Worm (Caenorhabditis elegans) whole organism, L3 larva: ENCODE measurements around the gene H40L08.7.

Experiments
- R02D3.7 ChIP-seq: fragments of 150-350 bp; optimal IDR thresholded peaks from 2 replicates; lab custom pipeline; 2014; ENCODE audit warnings: missing biosample characterization, missing genetic modification characterization
- ZK546.5 ChIP-seq: sonication (generic microtip); optimal IDR thresholded peaks from 2 replicates; lab custom pipeline; 2017; ENCODE audit warnings: missing biosample characterization, missing genetic modification characterization
- aly-2 ChIP-seq: fragments of 150-350 bp; optimal IDR thresholded peaks from 2 replicates; lab custom pipeline; 2014; ENCODE audit warnings: missing biosample characterization, missing genetic modification characterization
- ceh-9 ChIP-seq: sonication (generic microtip); optimal IDR thresholded peaks from 2 replicates; lab custom pipeline; 2018; ENCODE audit warnings: missing biosample characterization, missing genetic modification characterization
- elt-3 ChIP-seq, 3 experiments: fragments of 150-350 bp in 1 of 3; sonication (generic microtip) in 2 of 3; optimal IDR thresholded peaks; 2 replicates in 2 of 3; 4 replicates in 1 of 3; lab custom pipeline; 2014 to 2017; ENCODE audit warnings: missing biosample characterization in 3 of 3, missing genetic modification characterization in 3 of 3
- fkh-10 ChIP-seq: sonication (generic microtip); optimal IDR thresholded peaks from 2 replicates; lab custom pipeline; 2017; ENCODE audit warnings: missing biosample characterization, missing genetic modification reagents, missing genetic modification characterization
- jun-1 ChIP-seq: fragments of 150-350 bp; optimal IDR thresholded peaks from 2 replicates; lab custom pipeline; 2014; ENCODE audit warnings: missing biosample characterization, missing genetic modification reagents, missing genetic modification characterization
- lin-15B ChIP-seq: fragments of 150-350 bp; optimal IDR thresholded peaks from 2 replicates; lab custom pipeline; 2014; ENCODE audit warnings: missing biosample characterization, missing genetic modification characterization
- unc-62 ChIP-seq: fragments of 150-350 bp; sonication (generic microtip); optimal IDR thresholded peaks from 4 replicates; lab custom pipeline; 2014; ENCODE audit warnings: missing biosample characterization, missing genetic modification reagents, missing genetic modification characterization

DNA sequence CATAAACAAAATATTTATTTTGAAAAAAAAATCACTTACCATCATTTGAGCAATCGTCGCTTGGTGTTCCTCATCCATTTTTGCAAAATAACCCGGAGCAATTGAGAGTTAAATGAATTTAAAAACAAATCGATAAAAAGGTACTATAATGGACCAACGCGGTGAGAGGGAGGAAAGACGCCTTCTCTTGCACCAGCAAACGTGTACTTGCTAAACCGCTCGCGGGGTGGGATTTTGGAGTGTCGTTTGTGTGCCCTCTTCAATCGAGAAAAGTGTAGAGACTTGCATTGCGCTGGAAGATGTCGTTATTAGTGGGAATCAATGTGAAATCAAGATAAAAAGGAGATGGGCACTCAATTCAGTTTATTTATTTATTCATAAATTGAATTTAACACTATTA, 6.3 kb upstream of the H40L08.7 start, which contains the start of gene H40L08.1:
- no peak for TF ChIP-seq ZK546.5 (tag; lab: Kevin White, UChicago)
- no peak for TF ChIP-seq elt-3 (tag; optimal IDR thresholded peaks at IDR 0.05; lab: Kevin White, UChicago)
- TF ChIP-seq fkh-10 (GFP tag; lab: Kevin White, UChicago): no peak
- TF ChIP-seq R02D3.7 (tag; lab: Kevin White, UChicago): no peak
- no peak for TF ChIP-seq lin-15B (tag; lab: Kevin White, UChicago)
- no peak for TF ChIP-seq aly-2
- TF ChIP-seq ceh-9: no peak
- TF ChIP-seq jun-1 (tag; lab: Kevin White, UChicago): no peak
- TF ChIP-seq unc-62 (GFP tag; lab: Kevin White, UChicago): no peak
